Worm (Caenorhabditis elegans): ENCODE measurements around the gene szy-2.

ce11 chrIII:5380554-5380953 lies 9.5 kb upstream of the szy-2 start:
- TF ChIP-seq tab-1 (GFP tag; IDR thresholded peaks at IDR 0.05) (no peak), ztf-29 (GFP tag; IDR thresholded peaks at IDR 0.05) (no peak), flt-1 (GFP tag; IDR thresholded peaks at IDR 0.05) (no peak), klf-2 (GFP tag; conservative IDR thresholded peaks at IDR 0.05) (no peak), ztf-23 (GFP tag; IDR thresholded peaks at IDR 0.05) (no peak), ref-1 (GFP tag; conservative IDR thresholded peaks at IDR 0.05) (no peak)
